Worm (Caenorhabditis elegans) whole organism, mixed stage, embryonic: Measurements from ENCODE around the gene Y58A7A.1.
A peak's percentile ranks its signal among the peaks of the same experiment; 100 is the strongest.

ENCODE experiments used
- ceh-43 ChIP-seq: fragments of 200-800 bp; sonication (Bioruptor generic); optimal IDR thresholded peaks from 2 replicates; lab custom pipeline; 2018; ENCODE audit warnings: mild to moderate bottlenecking, missing genetic modification characterization, moderate library complexity, missing compliant biosample characterization
- drap-1 ChIP-seq: fragments of 200-800 bp; sonication (Bioruptor generic); optimal IDR thresholded peaks from 3 replicates; lab custom pipeline; 2018; ENCODE audit warnings: mild to moderate bottlenecking, missing genetic modification characterization, missing compliant biosample characterization
- elt-1 ChIP-seq: sonication (generic microtip); optimal IDR thresholded peaks from 2 replicates; lab custom pipeline; 2017; ENCODE audit warnings: missing genetic modification characterization, mild to moderate bottlenecking, missing compliant biosample characterization, antibody characterized with exemption, moderate library complexity, borderline replicate concordance; ENCODE audit not compliant: insufficient read depth
- elt-3 ChIP-seq: fragments of 150-350 bp; optimal IDR thresholded peaks from 2 replicates; lab custom pipeline; 2014; ENCODE audit warnings: missing biosample characterization, missing genetic modification characterization
- nhr-12 ChIP-seq: fragments of 150-350 bp; optimal IDR thresholded peaks from 2 replicates; lab custom pipeline; 2014; ENCODE audit warnings: missing biosample characterization, missing genetic modification characterization
- nhr-237 ChIP-seq: fragments of 150-350 bp; optimal IDR thresholded peaks from 2 replicates; lab custom pipeline; 2014; ENCODE audit warnings: missing biosample characterization, missing genetic modification characterization
- nhr-76 ChIP-seq: sonication (generic microtip); optimal IDR thresholded peaks from 2 replicates; lab custom pipeline; 2017; ENCODE audit warnings: missing biosample characterization, missing genetic modification characterization
- pha-4 ChIP-seq: fragments of 150-350 bp; optimal IDR thresholded peaks from 2 replicates; lab custom pipeline; 2018; ENCODE audit warnings: missing biosample characterization, missing genetic modification reagents, missing genetic modification characterization
- snpc-4 ChIP-seq: fragments of 150-350 bp; optimal IDR thresholded peaks from 2 replicates; lab custom pipeline; 2014; ENCODE audit warnings: missing biosample characterization, missing genetic modification characterization
- sptf-1 ChIP-seq: sonication (generic microtip); optimal IDR thresholded peaks from 2 replicates; lab custom pipeline; 2017; ENCODE audit warnings: mild to moderate bottlenecking, missing genetic modification characterization, moderate library complexity, missing compliant biosample characterization
- unc-62 ChIP-seq: fragments of 150-350 bp; optimal IDR thresholded peaks from 2 replicates; lab custom pipeline; 2014; ENCODE audit warnings: missing biosample characterization, missing genetic modification reagents, missing genetic modification characterization

- no peak for TF ChIP-seq snpc-4 (tag; lab: Kevin White, UChicago)
- TF ChIP-seq nhr-12, result no peak
- TF ChIP-seq elt-1 (tag; lab: Kevin White, UChicago), result no peak
- no peak for TF ChIP-seq unc-62
- TF ChIP-seq pha-4, result no peak
- TF ChIP-seq elt-3 (tag; lab: Kevin White, UChicago), result peak; percentile 86
- TF ChIP-seq ceh-43 (GFP tag; lab: Kevin White, UChicago), result no peak
- TF ChIP-seq sptf-1 (tag; lab: Kevin White, UChicago), result no peak
- TF ChIP-seq nhr-76 (tag; lab: Kevin White, UChicago), result no peak
- TF ChIP-seq drap-1 (GFP tag; lab: Kevin White, UChicago), result no peak
- no peak for TF ChIP-seq nhr-237 (tag; lab: Kevin White, UChicago)
These were observed 11.6 kb upstream of the Y58A7A.1 start, which contains the start of gene Y58A7A.3 for ce11 chrV:5080853-5081338.
